Fruit fly (Drosophila melanogaster) whole organism, embryonic: ENCODE results near the gene CG17027.

Source experiments
- Atf-2 ChIP-seq: fragments of 200-800 bp; sonication (Bioruptor generic); optimal IDR thresholded peaks from 2 replicates; lab custom pipeline; 2016; ENCODE audit warnings: missing biosample characterization, missing genetic modification characterization
- B-H1 ChIP-seq: fragments of 200-800 bp; sonication (Bioruptor generic); IDR thresholded peaks from 3 replicates; pipeline ENCODE4 v1.3.6; 2022; ENCODE audit warnings: missing biosample characterization, missing genetic modification characterization
- CG11504 ChIP-seq: fragments of 200-800 bp; sonication (Bioruptor generic); optimal IDR thresholded peaks from 3 replicates; lab custom pipeline; 2019; ENCODE audit warnings: missing biosample characterization, mild to moderate bottlenecking, missing genetic modification characterization, moderate library complexity
- CG12236 ChIP-seq: fragments of 200-800 bp; sonication (Bioruptor generic); optimal IDR thresholded peaks from 2 replicates; lab custom pipeline; 2016; ENCODE audit warnings: missing biosample characterization, missing genetic modification characterization
- CG1233 ChIP-seq: fragments of 200-800 bp; sonication (Bioruptor generic); optimal IDR thresholded peaks from 4 replicates; lab custom pipeline; 2018; ENCODE audit warnings: missing biosample characterization, mild to moderate bottlenecking, missing genetic modification characterization
- CG12659 ChIP-seq: fragments of 200-800 bp; sonication (Bioruptor generic); optimal IDR thresholded peaks from 3 replicates; lab custom pipeline; 2017; ENCODE audit warnings: mild to moderate bottlenecking, missing biosample characterization, missing genetic modification reagents, missing genetic modification characterization
- CG12942 ChIP-seq: fragments of 200-800 bp; sonication (Bioruptor generic); optimal IDR thresholded peaks from 3 replicates; lab custom pipeline; 2016; ENCODE audit warnings: missing biosample characterization, missing genetic modification characterization
- CG1603 ChIP-seq: fragments of 200-800 bp; sonication (Bioruptor generic); optimal IDR thresholded peaks from 2 replicates; lab custom pipeline; 2019; ENCODE audit warnings: missing biosample characterization, mild to moderate bottlenecking, missing genetic modification characterization, moderate library complexity
- CG17186 ChIP-seq: fragments of 200-800 bp; sonication (Bioruptor generic); optimal IDR thresholded peaks from 3 replicates; lab custom pipeline; 2017; ENCODE audit warnings: missing biosample characterization, missing genetic modification reagents, missing genetic modification characterization
- CG17802 ChIP-seq: fragments of 200-800 bp; sonication (Bioruptor generic); optimal IDR thresholded peaks from 2 replicates; lab custom pipeline; 2018; ENCODE audit warnings: missing biosample characterization, mild to moderate bottlenecking, missing genetic modification characterization, moderate library complexity
- CG1792 ChIP-seq: fragments of 200-800 bp; sonication (Bioruptor generic); optimal IDR thresholded peaks from 2 replicates; lab custom pipeline; 2016; ENCODE audit warnings: missing biosample characterization, missing genetic modification characterization
- CG2120 ChIP-seq: fragments of 200-800 bp; sonication (Bioruptor generic); optimal IDR thresholded peaks from 3 replicates; lab custom pipeline; 2016; ENCODE audit warnings: missing biosample characterization, missing genetic modification characterization
- CG2875 ChIP-seq: fragments of 200-800 bp; sonication (Bioruptor generic); optimal IDR thresholded peaks from 2 replicates; lab custom pipeline; 2017; ENCODE audit warnings: missing biosample characterization, mild to moderate bottlenecking, missing genetic modification characterization, missing genetic modification reagents
- CG34376 ChIP-seq: fragments of 200-800 bp; sonication (Bioruptor generic); optimal IDR thresholded peaks from 2 replicates; lab custom pipeline; 2018; ENCODE audit warnings: missing biosample characterization, mild to moderate bottlenecking, missing genetic modification characterization
- CG4328 ChIP-seq: fragments of 200-800 bp; sonication (Bioruptor generic); optimal IDR thresholded peaks from 3 replicates; lab custom pipeline; 2017; ENCODE audit warnings: missing biosample characterization, missing genetic modification reagents, missing genetic modification characterization
- CG4404 ChIP-seq: fragments of 200-800 bp; sonication (Bioruptor generic); IDR thresholded peaks from 2 replicates; pipeline ENCODE4 v1.3.6; 2022; ENCODE audit warnings: missing biosample characterization, missing genetic modification characterization
- CG6175 ChIP-seq: fragments of 200-800 bp; sonication (Bioruptor generic); IDR thresholded peaks from 3 replicates; pipeline ENCODE4 v1.3.6; 2022; ENCODE audit warnings: missing biosample characterization, missing genetic modification characterization
- CG6813 ChIP-seq: fragments of 200-800 bp; sonication (Bioruptor generic); optimal IDR thresholded peaks from 2 replicates; lab custom pipeline; 2017; ENCODE audit warnings: missing biosample characterization, missing genetic modification characterization, mild to moderate bottlenecking, moderate library complexity, missing genetic modification reagents
- CHES-1-like ChIP-seq: fragments of 200-800 bp; sonication (Bioruptor generic); optimal IDR thresholded peaks from 2 replicates; lab custom pipeline; 2016; ENCODE audit warnings: missing biosample characterization, missing genetic modification characterization
- CTCF ChIP-seq: fragments of 200-800 bp; sonication (Bioruptor generic); optimal IDR thresholded peaks from 2 replicates; lab custom pipeline; 2017; ENCODE audit warnings: missing biosample characterization, mild to moderate bottlenecking, missing genetic modification characterization, moderate library complexity
- CoRest ChIP-seq: fragments of 200-800 bp; sonication (Bioruptor generic); optimal IDR thresholded peaks from 3 replicates; lab custom pipeline; 2018; ENCODE audit warnings: missing biosample characterization, mild to moderate bottlenecking, missing genetic modification characterization, moderate library complexity
- Dek ChIP-seq: fragments of 200-800 bp; sonication (Bioruptor generic); optimal IDR thresholded peaks from 3 replicates; lab custom pipeline; 2019; ENCODE audit warnings: missing biosample characterization, mild to moderate bottlenecking, missing genetic modification characterization, moderate library complexity
- Ets65A ChIP-seq: fragments of 200-800 bp; sonication (Bioruptor generic); peaks from one replicate; lab custom pipeline; 2016; ENCODE audit warnings: missing biosample characterization, missing genetic modification characterization
- HmgD ChIP-seq: fragments of 200-800 bp; sonication (Bioruptor generic); optimal IDR thresholded peaks from 3 replicates; lab custom pipeline; 2016; ENCODE audit warnings: missing biosample characterization, missing genetic modification characterization
- Hr51 ChIP-seq, 2 experiments: fragments of 200-800 bp; sonication (Bioruptor generic); optimal IDR thresholded peaks; 2 replicates in 1 of 2; 3 replicates in 1 of 2; lab custom pipeline; 2016 to 2018; ENCODE audit warnings: missing biosample characterization in 2 of 2, missing genetic modification characterization in 2 of 2, mild to moderate bottlenecking in 1 of 2, moderate library complexity in 1 of 2
- Myb ChIP-seq: fragments of 200-800 bp; sonication (Bioruptor generic); optimal IDR thresholded peaks from 2 replicates; lab custom pipeline; 2016; ENCODE audit warnings: missing biosample characterization, missing genetic modification characterization
- NC2α ChIP-seq: fragments of 200-800 bp; sonication (Bioruptor generic); optimal IDR thresholded peaks from 2 replicates; lab custom pipeline; 2016; ENCODE audit warnings: missing biosample characterization, missing genetic modification characterization
- NK7.1 ChIP-seq: fragments of 200-800 bp; sonication (Bioruptor generic); optimal IDR thresholded peaks from 3 replicates; lab custom pipeline; 2016; ENCODE audit warnings: missing biosample characterization, missing genetic modification characterization
- Sox100B ChIP-seq: fragments of 200-800 bp; sonication (Bioruptor generic); optimal IDR thresholded peaks from 3 replicates; lab custom pipeline; 2018; ENCODE audit warnings: missing biosample characterization, mild to moderate bottlenecking, missing genetic modification characterization
- Usf ChIP-seq: fragments of 200-800 bp; sonication (Bioruptor generic); optimal IDR thresholded peaks from 2 replicates; lab custom pipeline; 2017; ENCODE audit warnings: missing genotype, missing biosample characterization, missing genetic modification characterization
- ase ChIP-seq: fragments of 200-800 bp; sonication (Bioruptor generic); IDR thresholded peaks from 3 replicates; pipeline ENCODE4 v1.3.6; 2022; ENCODE audit warnings: missing biosample characterization, missing genetic modification characterization
- cato ChIP-seq: fragments of 200-800 bp; sonication (Bioruptor generic); optimal IDR thresholded peaks from 2 replicates; lab custom pipeline; 2016; ENCODE audit warnings: missing biosample characterization, missing genetic modification characterization, borderline replicate concordance
- chif ChIP-seq, 2 experiments: fragments of 200-800 bp; sonication (Bioruptor generic); optimal IDR thresholded peaks; 3 replicates each; lab custom pipeline; 2016; ENCODE audit warnings: missing biosample characterization in 2 of 2, missing genetic modification characterization in 2 of 2
- da ChIP-seq: fragments of 200-800 bp; sonication (Bioruptor generic); optimal IDR thresholded peaks from 2 replicates; lab custom pipeline; 2016; ENCODE audit warnings: missing biosample characterization, missing genetic modification characterization
- dati ChIP-seq: fragments of 200-800 bp; sonication (Bioruptor generic); IDR thresholded peaks from 2 replicates; pipeline ENCODE4 v1.3.6; 2022; ENCODE audit warnings: missing biosample characterization, missing genetic modification characterization
- dmrt99B ChIP-seq: fragments of 200-800 bp; sonication (Bioruptor generic); optimal IDR thresholded peaks from 2 replicates; lab custom pipeline; 2018; ENCODE audit warnings: missing biosample characterization, mild to moderate bottlenecking, missing genetic modification characterization, moderate library complexity
- exex ChIP-seq: fragments of 200-800 bp; sonication (Bioruptor generic); optimal IDR thresholded peaks from 4 replicates; lab custom pipeline; 2018; ENCODE audit warnings: missing biosample characterization, mild to moderate bottlenecking, missing genetic modification characterization, moderate library complexity
- gcm2 ChIP-seq: fragments of 200-800 bp; sonication (Bioruptor generic); optimal IDR thresholded peaks from 2 replicates; lab custom pipeline; 2016; ENCODE audit warnings: missing biosample characterization, missing genetic modification characterization
- her ChIP-seq: fragments of 200-800 bp; sonication (Bioruptor generic); optimal IDR thresholded peaks from 2 replicates; lab custom pipeline; 2016; ENCODE audit warnings: missing biosample characterization, missing genetic modification characterization
- ind ChIP-seq: fragments of 200-800 bp; sonication (Bioruptor generic); optimal IDR thresholded peaks from 3 replicates; lab custom pipeline; 2016; ENCODE audit warnings: missing biosample characterization, missing genetic modification characterization
- jumu ChIP-seq: fragments of 200-800 bp; sonication (Bioruptor generic); optimal IDR thresholded peaks from 3 replicates; lab custom pipeline; 2016; ENCODE audit warnings: missing biosample characterization, missing genetic modification characterization
- klu ChIP-seq: fragments of 200-800 bp; sonication (Bioruptor generic); IDR thresholded peaks from 2 replicates; pipeline ENCODE4 v1.3.6; 2022; ENCODE audit warnings: missing biosample characterization, missing genetic modification characterization
- lmd ChIP-seq: fragments of 200-800 bp; sonication (Bioruptor generic); IDR thresholded peaks from 2 replicates; pipeline ENCODE4 v1.3.6; 2022; ENCODE audit warnings: missing biosample characterization, missing genetic modification characterization
- run ChIP-seq: fragments of 200-800 bp; sonication (Bioruptor generic); optimal IDR thresholded peaks from 3 replicates; lab custom pipeline; 2018; ENCODE audit warnings: missing biosample characterization, mild to moderate bottlenecking, missing genetic modification characterization
- sisA ChIP-seq: fragments of 200-800 bp; sonication (Bioruptor generic); IDR thresholded peaks from 2 replicates; pipeline ENCODE4 v1.3.6; 2022; ENCODE audit warnings: missing biosample characterization, missing genetic modification characterization
- sqz ChIP-seq: fragments of 200-800 bp; sonication (Bioruptor generic); optimal IDR thresholded peaks from 3 replicates; lab custom pipeline; 2018; ENCODE audit warnings: missing biosample characterization, mild to moderate bottlenecking, missing genetic modification characterization
- tup ChIP-seq: fragments of 200-800 bp; sonication (Bioruptor generic); optimal IDR thresholded peaks from 2 replicates; lab custom pipeline; 2016; ENCODE audit warnings: missing biosample characterization, mild to moderate bottlenecking, missing genetic modification characterization, moderate library complexity
- twi ChIP-seq: fragments of 200-800 bp; optimal IDR thresholded peaks from 2 replicates; lab custom pipeline; 2019; ENCODE audit warnings: missing biosample characterization, mild to moderate bottlenecking, missing genetic modification characterization, moderate library complexity
- wor ChIP-seq: fragments of 200-800 bp; sonication (Bioruptor generic); IDR thresholded peaks from 2 replicates; pipeline ENCODE4 v1.3.6; 2022; ENCODE audit warnings: missing biosample characterization, missing genetic modification characterization
- zen ChIP-seq: fragments of 200-800 bp; sonication (Bioruptor generic); optimal IDR thresholded peaks from 3 replicates; lab custom pipeline; 2018; ENCODE audit warnings: missing biosample characterization, mild to moderate bottlenecking, missing genetic modification characterization, moderate library complexity

CG17027 gene

DNA sequence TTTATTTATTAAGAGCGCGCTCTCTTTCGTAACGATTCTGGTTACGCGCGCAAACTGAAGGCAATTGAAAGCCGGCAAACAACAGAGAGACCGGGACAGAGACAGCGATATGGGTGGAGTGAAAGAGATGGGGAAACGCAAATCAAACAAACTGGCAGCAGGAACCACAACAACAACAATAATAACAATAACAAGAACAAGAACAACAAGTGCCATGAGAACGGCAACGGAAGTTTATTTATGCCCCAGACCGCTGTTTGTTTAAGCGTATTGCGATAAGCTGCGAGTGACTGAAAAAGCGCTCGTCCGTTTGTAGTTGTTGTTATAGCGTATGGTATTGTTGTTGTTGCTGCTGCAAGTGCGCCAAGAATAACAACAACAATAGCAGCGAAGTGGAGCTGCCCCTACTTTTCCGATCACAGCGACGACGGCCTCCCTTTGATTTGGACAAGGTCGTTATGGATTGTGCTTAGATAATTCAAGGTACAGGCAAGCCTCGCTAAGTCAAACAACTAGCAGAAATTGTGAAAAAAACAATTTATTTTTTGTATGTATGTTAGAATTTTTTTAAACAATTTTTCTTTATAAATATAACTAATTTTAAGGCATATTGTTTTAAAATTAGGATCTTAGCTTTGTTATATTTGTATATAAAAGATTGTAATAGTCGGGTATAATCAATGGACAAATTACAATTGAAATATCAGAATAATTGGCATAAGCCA is 46.3 kb downstream of the CG17027 start (continued):
- TF ChIP-seq NC2α (GFP tag; lab: Kevin White, UChicago) (peak; percentile 74), twi (tag; lab: Kevin White, UChicago) (peak; percentile 51), Usf (GFP tag; lab: Kevin White, UChicago) (no peak), gcm2 (GFP tag; lab: Kevin White, UChicago) (peak; percentile 57), Sox100B (GFP tag; lab: Kevin White, UChicago) (peak; percentile 57), da (peak; percentile 18), Atf-2 (GFP tag; lab: Kevin White, UChicago) (peak; percentile 42), CG2120 (peak; percentile 23), Myb (GFP tag; lab: Kevin White, UChicago) (peak; percentile 38), tup (peak; percentile 20), Hr51 (GFP tag; optimal IDR thresholded peaks at IDR 0.05; lab: Kevin White, UChicago) (peak; percentile 33 to 68), her (GFP tag; lab: Kevin White, UChicago) (peak; percentile 69), HmgD (GFP tag; lab: Kevin White, UChicago) (peak; percentile 38), CG1603 (tag; lab: Kevin White, UChicago) (peak; percentile 77), klu (0 out of 2 replicates have a peak, but pooled peaks have one; percentile 22), CG12942 (peak; percentile 50), CG2875 (peak; percentile 87), Ets65A (peak; percentile 78), run (tag; lab: Kevin White, UChicago) (peak; percentile 61), CG12659 (peak; percentile 30), CG4328 (GFP tag; lab: Kevin White, UChicago) (peak; percentile 74), dmrt99B (tag; lab: Kevin White, UChicago) (peak; percentile 28), B-H1 (GFP tag; lab: Robert Waterston, UW) (peak; percentile 29; the same call in 1 of the 3 replicates), exex (tag; lab: Kevin White, UChicago) (peak; percentile 45), CG6813 (GFP tag; lab: Kevin White, UChicago) (peak; percentile 79), CG1792 (peak; percentile 63), CG17186 (GFP tag; lab: Kevin White, UChicago) (peak; percentile 45), zen (tag; lab: Kevin White, UChicago) (peak; percentile 8), dati (no peak), CG34376 (peak; percentile 64), cato (peak; percentile 45), CG12236 (GFP tag; lab: Kevin White, UChicago) (peak; percentile 74), CHES-1-like (GFP tag; lab: Kevin White, UChicago) (peak; percentile 80), CG11504 (tag; lab: Kevin White, UChicago) (peak; percentile 40), CG4404 (GFP tag; lab: Robert Waterston, UW) (peak; percentile 20; the same call in 1 of the 2 replicates), NK7.1 (GFP tag; lab: Kevin White, UChicago) (peak; percentile 70), wor (GFP tag; lab: Robert Waterston, UW) (no peak), sisA (GFP tag; lab: Robert Waterston, UW) (peak; percentile 33; the same call in 1 of the 2 replicates), jumu (peak; percentile 63), CoRest (tag; lab: Kevin White, UChicago) (peak; percentile 11), CTCF (no peak), chif (GFP tag; optimal IDR thresholded peaks at IDR 0.05; lab: Kevin White, UChicago) (peak; percentile 30 to 54), CG1233 (GFP tag; lab: Kevin White, UChicago) (peak; percentile 68), ase (GFP tag; lab: Robert Waterston, UW) (no peak), ind (GFP tag; lab: Kevin White, UChicago) (peak; percentile 6), lmd (GFP tag; lab: Robert Waterston, UW) (no peak), Dek (no peak), CG17802 (tag; lab: Kevin White, UChicago) (no peak), sqz (GFP tag; lab: Kevin White, UChicago) (peak; percentile 80), CG6175 (peak; percentile 89)
